1 fruit fly cellular context compared by ENCODE assay signal in genomic region chr3R:9428988-9429387, dm6.
A peak's percentile ranks its signal among the peaks of the same experiment; 100 is the strongest.
TF ChIP-seq lines count a peak whose summit lies in the region.

No protein-coding gene starts in this region.

TF ChIP-seq in whole organism, embryonic, 481 proteins besides CTCF, POLR2A, EP300 and RAD21 (continued from another document):
- peak; percentile 84 for TF ChIP-seq CG2678 (tag; optimal IDR thresholded peaks at IDR 0.05; lab: Kevin White, UChicago)
- no peak for TF ChIP-seq tna (GFP tag; IDR thresholded peaks at IDR 0.05; lab: Robert Waterston, UW; ENCODE audit: partially characterized antibody)
- TF ChIP-seq CG34422 (GFP tag; IDR thresholded peaks at IDR 0.05; lab: Robert Waterston, UW) = peak; percentile 60; the same call in 1 of the 3 replicates
- peak; percentile 58 for TF ChIP-seq fd64A (GFP tag; optimal IDR thresholded peaks at IDR 0.05; lab: Kevin White, UChicago)
- peak; percentile 2 to 54 for TF ChIP-seq chif (GFP tag; optimal IDR thresholded peaks at IDR 0.05; lab: Kevin White, UChicago)
- TF ChIP-seq CG4360 (GFP tag; IDR thresholded peaks at IDR 0.05; lab: Robert Waterston, UW) = no peak
- TF ChIP-seq CG1024 (GFP tag; IDR thresholded peaks at IDR 0.05; lab: Robert Waterston, UW) = peak; percentile 2; the same call in 1 of the 2 replicates
- TF ChIP-seq B-H2 (GFP tag; optimal IDR thresholded peaks at IDR 0.05; lab: Kevin White, UChicago) = peak; percentile 63
- TF ChIP-seq unpg (GFP tag; optimal IDR thresholded peaks at IDR 0.05; lab: Kevin White, UChicago) = peak; percentile 55
- peak; percentile 61 for TF ChIP-seq emc (GFP tag; optimal IDR thresholded peaks at IDR 0.05; lab: Kevin White, UChicago)
- peak; percentile 44 for TF ChIP-seq Hsf (GFP tag; optimal IDR thresholded peaks at IDR 0.05; lab: Kevin White, UChicago)
- TF ChIP-seq MTF-1 (GFP tag; optimal IDR thresholded peaks at IDR 0.05; lab: Kevin White, UChicago; ENCODE audit: borderline replicate concordance) = peak; percentile 41
- peak; percentile 28; the same call in 1 of the 3 replicates for TF ChIP-seq CG11093 (GFP tag; IDR thresholded peaks at IDR 0.05; lab: Robert Waterston, UW)
- TF ChIP-seq psq (GFP tag; optimal IDR thresholded peaks at IDR 0.05; lab: Kevin White, UChicago) = no peak
- TF ChIP-seq Deaf1 (tag; optimal IDR thresholded peaks at IDR 0.05; lab: Kevin White, UChicago) = peak; percentile 73
- TF ChIP-seq NK7.1 (GFP tag; optimal IDR thresholded peaks at IDR 0.05; lab: Kevin White, UChicago) = peak; percentile 33
- TF ChIP-seq vfl (GFP tag; optimal IDR thresholded peaks at IDR 0.05; lab: Kevin White, UChicago) = no peak
- peak; percentile 32 for TF ChIP-seq CG11398 (GFP tag; optimal IDR thresholded peaks at IDR 0.05; lab: Kevin White, UChicago)
- TF ChIP-seq CG17612 (GFP tag; IDR thresholded peaks at IDR 0.05; lab: Robert Waterston, UW) = no peak
- TF ChIP-seq dpn (GFP tag; optimal IDR thresholded peaks at IDR 0.05; lab: Kevin White, UChicago) = peak; percentile 63 to 72
- TF ChIP-seq repo (GFP tag; optimal IDR thresholded peaks at IDR 0.05; lab: Kevin White, UChicago) = peak; percentile 18
- TF ChIP-seq E2f2 (GFP tag; IDR thresholded peaks at IDR 0.05; lab: Robert Waterston, UW) = peak; percentile 35; the same call in 1 of the 2 replicates
- no peak for TF ChIP-seq Dll (GFP tag; IDR thresholded peaks at IDR 0.05; lab: Robert Waterston, UW; ENCODE audit: partially characterized antibody)
- peak; percentile 68 for TF ChIP-seq seq (GFP tag; IDR thresholded peaks at IDR 0.05; lab: Robert Waterston, UW)
- TF ChIP-seq pho (GFP tag; optimal IDR thresholded peaks at IDR 0.05; lab: Kevin White, UChicago) = peak; percentile 66
- no peak for TF ChIP-seq twi (tag; optimal IDR thresholded peaks at IDR 0.05; lab: Kevin White, UChicago)
- peak; percentile 71 for TF ChIP-seq CG8924 (tag; optimal IDR thresholded peaks at IDR 0.05; lab: Kevin White, UChicago)
- TF ChIP-seq gsb-n (tag; optimal IDR thresholded peaks at IDR 0.05; lab: Kevin White, UChicago) = no peak
- TF ChIP-seq tap (tag; optimal IDR thresholded peaks at IDR 0.05; lab: Kevin White, UChicago) = peak; percentile 56
- TF ChIP-seq lmd (GFP tag; IDR thresholded peaks at IDR 0.05; lab: Robert Waterston, UW) = peak; percentile 67; the same call in 1 of the 2 replicates
- peak; percentile 84 for TF ChIP-seq ci (GFP tag; IDR thresholded peaks at IDR 0.05; lab: Robert Waterston, UW)
- TF ChIP-seq chn (GFP tag; optimal IDR thresholded peaks at IDR 0.05; lab: Kevin White, UChicago) = peak; percentile 4
